Worm (Caenorhabditis elegans) whole organism, mixed stage, embryonic: ENCODE data around the gene prx-10.

Experiments used
- lin-32 ChIP-seq: fragments of 200-800 bp; sonication (Bioruptor generic); optimal IDR thresholded peaks from 2 replicates; lab custom pipeline; 2018; ENCODE audit warnings: mild to moderate bottlenecking, missing genetic modification characterization, missing compliant biosample characterization
- lsy-2 ChIP-seq: fragments of 150-350 bp; optimal IDR thresholded peaks from 2 replicates; lab custom pipeline; 2014; ENCODE audit warnings: missing biosample characterization, missing genetic modification characterization
- mep-1 ChIP-seq: fragments of 150-350 bp; optimal IDR thresholded peaks from 2 replicates; lab custom pipeline; 2017; ENCODE audit warnings: missing biosample characterization, missing genetic modification reagents, missing genetic modification characterization, inconsistent platforms
- nhr-76 ChIP-seq: sonication (generic microtip); optimal IDR thresholded peaks from 2 replicates; lab custom pipeline; 2017; ENCODE audit warnings: missing biosample characterization, missing genetic modification characterization
- snpc-4 ChIP-seq: fragments of 150-350 bp; optimal IDR thresholded peaks from 2 replicates; lab custom pipeline; 2014; ENCODE audit warnings: missing biosample characterization, missing genetic modification characterization
- unc-62 ChIP-seq: fragments of 150-350 bp; optimal IDR thresholded peaks from 2 replicates; lab custom pipeline; 2014; ENCODE audit warnings: missing biosample characterization, missing genetic modification reagents, missing genetic modification characterization

DNA sequence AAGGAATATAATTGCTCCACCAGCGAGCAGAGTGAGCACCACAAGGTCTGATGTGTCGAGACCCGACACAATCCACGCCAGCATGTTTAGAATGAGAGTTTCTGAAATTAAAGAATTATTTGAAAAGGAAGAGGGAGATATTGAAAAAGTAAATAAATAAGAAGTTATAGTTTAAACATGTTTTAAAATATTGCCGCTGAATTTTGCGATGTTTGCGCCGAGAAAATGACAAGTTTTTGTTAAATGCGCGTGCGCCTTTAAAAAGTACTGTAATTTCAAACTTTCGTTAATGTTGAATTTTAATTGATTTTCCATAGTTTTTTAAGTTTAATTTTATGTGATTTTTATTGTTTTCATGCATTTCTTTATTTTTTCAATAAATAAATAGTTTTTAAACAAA is 36.6 kb upstream of the prx-10 start, which contains the start of gene emb-8:
- TF ChIP-seq snpc-4 (tag; lab: Kevin White, UChicago) = no peak
- no peak for TF ChIP-seq lin-32 (GFP tag; lab: Kevin White, UChicago)
- no peak for TF ChIP-seq lsy-2 (tag; lab: Kevin White, UChicago)
- TF ChIP-seq unc-62 = no peak
- TF ChIP-seq mep-1 (tag; lab: Kevin White, UChicago) = no peak
- no peak for TF ChIP-seq nhr-76 (tag; lab: Kevin White, UChicago)
